Fruit fly (Drosophila melanogaster) whole organism, adult: Measurements from ENCODE around the gene nrv1.

Source experiments
- CG11617 ChIP-seq: fragments of 200-800 bp; sonication (Bioruptor generic); optimal IDR thresholded peaks from 2 replicates; lab custom pipeline; 2017; ENCODE audit warnings: mild to moderate bottlenecking, missing biosample characterization, missing genetic modification reagents, missing genetic modification characterization
- CG12768 ChIP-seq: fragments of 200-800 bp; sonication (Bioruptor generic); optimal IDR thresholded peaks from 2 replicates; lab custom pipeline; 2017; ENCODE audit warnings: missing biosample characterization, missing genetic modification characterization, mild to moderate bottlenecking, moderate library complexity, missing genetic modification reagents
- CG14711 ChIP-seq: fragments of 200-800 bp; sonication (Bioruptor generic); optimal IDR thresholded peaks from 2 replicates; lab custom pipeline; 2018; ENCODE audit warnings: missing biosample characterization, mild to moderate bottlenecking, missing genetic modification characterization, moderate library complexity
- CG1620 ChIP-seq: fragments of 200-800 bp; sonication (Bioruptor generic); optimal IDR thresholded peaks from 2 replicates; lab custom pipeline; 2016; ENCODE audit warnings: missing biosample characterization, missing genetic modification characterization
- CG33017 ChIP-seq: fragments of 200-800 bp; sonication (Bioruptor generic); optimal IDR thresholded peaks from 2 replicates; lab custom pipeline; 2018; ENCODE audit warnings: missing biosample characterization, mild to moderate bottlenecking, missing genetic modification characterization, moderate library complexity
- CG5204 ChIP-seq: fragments of 200-800 bp; sonication (Bioruptor generic); optimal IDR thresholded peaks from 2 replicates; lab custom pipeline; 2016; ENCODE audit warnings: missing biosample characterization, missing genetic modification characterization
- CG7045 ChIP-seq: fragments of 200-800 bp; sonication (Bioruptor generic); optimal IDR thresholded peaks from 2 replicates; lab custom pipeline; 2017; ENCODE audit warnings: missing biosample characterization, mild to moderate bottlenecking, missing genetic modification characterization
- CG7101 ChIP-seq: fragments of 200-800 bp; sonication (Bioruptor generic); optimal IDR thresholded peaks from 2 replicates; lab custom pipeline; 2018; ENCODE audit warnings: missing biosample characterization, mild to moderate bottlenecking, missing genetic modification characterization, moderate library complexity
- Clk ChIP-seq: fragments of 200-800 bp; sonication (Bioruptor generic); optimal IDR thresholded peaks from 2 replicates; lab custom pipeline; 2017; ENCODE audit warnings: missing biosample characterization, missing genetic modification characterization
- Crg-1 ChIP-seq: fragments of 200-800 bp; sonication (Bioruptor generic); optimal IDR thresholded peaks from 2 replicates; lab custom pipeline; 2016; ENCODE audit warnings: missing biosample characterization, missing genetic modification characterization
- Hr96 ChIP-seq: fragments of 200-800 bp; sonication (Bioruptor generic); optimal IDR thresholded peaks from 2 replicates; lab custom pipeline; 2016; ENCODE audit warnings: missing biosample characterization, missing genetic modification characterization
- Mnt ChIP-seq: fragments of 200-800 bp; sonication (Bioruptor generic); optimal IDR thresholded peaks from 2 replicates; lab custom pipeline; 2016; ENCODE audit warnings: missing biosample characterization, mild to moderate bottlenecking, missing genetic modification characterization
- bab1 ChIP-seq: fragments of 200-800 bp; sonication (Bioruptor generic); optimal IDR thresholded peaks from 3 replicates; lab custom pipeline; 2019; ENCODE audit warnings: missing biosample characterization, mild to moderate bottlenecking, missing genetic modification characterization, moderate library complexity
- cic ChIP-seq: fragments of 200-800 bp; sonication (Bioruptor generic); optimal IDR thresholded peaks from 2 replicates; lab custom pipeline; 2017; ENCODE audit warnings: missing biosample characterization, mild to moderate bottlenecking, missing genetic modification characterization, moderate library complexity
- cnc ChIP-seq, 2 experiments: fragments of >200 bp; optimal IDR thresholded peaks; 2 replicates each; lab custom pipeline; 2017
- kay ChIP-seq: fragments of 200-800 bp; sonication (Bioruptor generic); peaks from one replicate; lab custom pipeline; 2016; ENCODE audit warnings: missing biosample characterization, missing genetic modification characterization, borderline replicate concordance
- ovo ChIP-seq: fragments of 200-800 bp; sonication (Bioruptor generic); optimal IDR thresholded peaks from 2 replicates; lab custom pipeline; 2016; ENCODE audit warnings: missing biosample characterization, missing genetic modification characterization
- pad ChIP-seq: fragments of 200-800 bp; sonication (Bioruptor generic); optimal IDR thresholded peaks from 3 replicates; lab custom pipeline; 2017; ENCODE audit warnings: missing biosample characterization, missing genetic modification characterization, mild to moderate bottlenecking, moderate library complexity, missing genetic modification reagents
- tj ChIP-seq: fragments of 200-800 bp; sonication (Bioruptor generic); optimal IDR thresholded peaks from 3 replicates; lab custom pipeline; 2017; ENCODE audit warnings: missing biosample characterization, mild to moderate bottlenecking, missing genetic modification characterization, moderate library complexity
- toe ChIP-seq: fragments of 200-800 bp; sonication (Bioruptor generic); optimal IDR thresholded peaks from 2 replicates; lab custom pipeline; 2016; ENCODE audit warnings: missing biosample characterization, missing genetic modification characterization

Gene nrv1

DNA sequence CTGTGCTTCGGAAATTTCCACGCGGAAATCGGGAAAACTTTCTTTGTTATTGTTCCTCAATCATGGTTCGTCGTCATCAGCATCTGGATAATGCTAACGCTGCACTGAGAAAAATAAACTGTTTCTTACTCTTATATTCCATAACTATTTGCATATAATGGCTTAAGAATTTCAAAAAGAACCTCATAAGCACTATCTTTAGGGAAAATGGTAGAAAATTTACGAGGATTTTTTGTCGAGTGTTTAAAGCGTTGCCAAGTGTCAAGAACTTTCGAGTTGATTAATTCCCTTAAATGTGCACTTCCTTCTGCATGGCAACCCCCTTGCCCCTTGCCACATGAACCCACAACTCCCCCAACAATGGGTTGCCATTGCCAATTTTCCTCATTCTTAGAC, 1.3 kb upstream of the nrv1 start:
- TF ChIP-seq toe (GFP tag; lab: Kevin White, UChicago) (no peak), Clk (GFP tag; lab: Kevin White, UChicago) (no peak), CG11617 (GFP tag; lab: Kevin White, UChicago) (no peak), cic (no peak), CG5204 (GFP tag; lab: Kevin White, UChicago) (no peak), Crg-1 (GFP tag; lab: Kevin White, UChicago) (no peak), Mnt (GFP tag; lab: Kevin White, UChicago) (no peak), CG12768 (GFP tag; lab: Kevin White, UChicago) (no peak), CG1620 (GFP tag; lab: Kevin White, UChicago) (no peak), CG7045 (GFP tag; lab: Kevin White, UChicago) (no peak), pad (GFP tag; lab: Kevin White, UChicago) (no peak), CG7101 (tag; lab: Kevin White, UChicago) (no peak), cnc (optimal IDR thresholded peaks at IDR 0.05; lab: Kevin White, UChicago) (no peak), tj (GFP tag; lab: Kevin White, UChicago) (no peak), kay (no peak), Hr96 (GFP tag; lab: Kevin White, UChicago) (no peak), ovo (no peak), CG14711 (no peak), CG33017 (tag; lab: Kevin White, UChicago) (no peak)

DNA sequence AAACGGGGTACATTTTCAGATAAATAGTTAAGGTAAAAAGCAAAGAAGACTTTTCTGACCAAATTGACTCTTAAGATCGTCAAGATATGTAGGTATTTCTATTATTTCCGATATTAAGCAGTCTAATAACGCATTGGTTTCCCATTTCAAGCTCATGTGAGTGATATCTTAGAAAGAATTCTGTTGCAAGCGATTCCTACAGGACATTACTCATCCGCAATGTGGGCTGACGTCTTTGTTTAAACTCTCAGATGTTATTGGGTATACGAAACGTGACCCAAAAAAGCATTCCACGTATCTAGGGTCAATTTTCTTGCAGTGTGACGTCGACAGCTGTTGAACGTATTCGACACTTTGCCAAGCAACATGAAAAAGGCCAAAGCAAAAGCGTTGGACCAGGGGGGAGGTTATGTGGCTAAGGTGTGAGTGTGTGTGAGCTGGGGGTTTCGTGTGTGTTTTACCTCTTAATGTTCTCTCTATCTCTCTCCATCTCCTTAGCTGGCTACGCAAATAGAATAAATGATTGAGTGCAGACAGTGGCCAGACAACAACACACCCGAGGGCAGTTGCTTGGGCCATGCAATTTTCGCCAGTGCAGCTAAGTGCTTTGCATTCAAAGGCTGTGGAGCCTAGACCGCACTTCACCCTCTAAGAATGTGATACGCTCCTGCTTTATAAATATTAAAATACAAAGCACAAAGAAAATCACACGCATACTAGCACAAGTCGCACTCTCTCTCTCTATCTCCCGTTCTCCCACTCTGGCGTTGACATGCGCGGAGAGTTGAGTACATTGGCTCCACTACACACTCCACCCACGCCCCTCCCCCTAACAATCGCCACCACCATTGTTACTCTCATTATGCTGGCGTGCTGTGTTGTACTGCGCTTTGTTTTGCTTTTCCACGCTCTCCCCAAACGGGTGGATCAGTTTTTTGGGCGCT, 640 bp upstream of the nrv1 start:
- TF ChIP-seq CG11617 (GFP tag; lab: Kevin White, UChicago): peak; percentile 96
- TF ChIP-seq kay: peak; percentile 94
- no peak for TF ChIP-seq cnc (optimal IDR thresholded peaks at IDR 0.05; lab: Kevin White, UChicago)
- TF ChIP-seq cic: peak; percentile 94
- peak; percentile 83 for TF ChIP-seq CG7045 (GFP tag; lab: Kevin White, UChicago)
- TF ChIP-seq ovo: peak; percentile 86
- TF ChIP-seq tj (GFP tag; lab: Kevin White, UChicago): peak; percentile 57
- TF ChIP-seq Hr96 (GFP tag; lab: Kevin White, UChicago): peak; percentile 91
- TF ChIP-seq bab1: peak; percentile 90
- TF ChIP-seq CG14711: peak; percentile 76
- peak; percentile 95 for TF ChIP-seq CG5204 (GFP tag; lab: Kevin White, UChicago)
- peak; percentile 85 for TF ChIP-seq Crg-1 (GFP tag; lab: Kevin White, UChicago)
- TF ChIP-seq CG33017 (tag; lab: Kevin White, UChicago): peak; percentile 88
- TF ChIP-seq Mnt (GFP tag; lab: Kevin White, UChicago): peak; percentile 78
- TF ChIP-seq pad (GFP tag; lab: Kevin White, UChicago): peak; percentile 85
- peak; percentile 97 for TF ChIP-seq CG12768 (GFP tag; lab: Kevin White, UChicago)
- peak; percentile 82 for TF ChIP-seq Clk (GFP tag; lab: Kevin White, UChicago)
- TF ChIP-seq toe (GFP tag; lab: Kevin White, UChicago): peak; percentile 94
- peak; percentile 93 for TF ChIP-seq CG7101 (tag; lab: Kevin White, UChicago)
- TF ChIP-seq CG1620 (GFP tag; lab: Kevin White, UChicago): peak; percentile 80

DNA sequence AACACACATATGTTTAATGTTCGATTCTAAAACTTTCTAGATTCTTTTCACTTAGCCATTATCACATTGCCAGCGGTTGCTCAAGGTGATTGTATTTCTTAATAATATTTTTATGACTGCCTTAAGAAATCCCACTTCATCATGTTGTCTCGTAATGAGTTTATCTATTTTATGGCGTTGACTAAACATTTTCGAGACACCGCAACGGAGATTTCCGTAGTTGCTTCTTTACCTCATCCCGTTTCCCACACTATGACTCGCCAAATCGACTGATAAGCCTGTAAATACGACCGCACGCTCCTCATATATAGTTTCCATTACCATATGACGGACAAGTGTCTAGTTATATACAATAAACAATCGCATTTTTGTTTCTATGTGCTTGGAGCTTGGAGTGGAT, 1.1 kb downstream of the nrv1 start:
- TF ChIP-seq cic (peak; percentile 53), CG7045 (GFP tag; lab: Kevin White, UChicago) (no peak), CG12768 (GFP tag; lab: Kevin White, UChicago) (peak; percentile 0), cnc (optimal IDR thresholded peaks at IDR 0.05; lab: Kevin White, UChicago) (peak in 1 of 2 experiments; percentile 23), CG7101 (tag; lab: Kevin White, UChicago) (peak; percentile 20), kay (peak; percentile 97)

DNA sequence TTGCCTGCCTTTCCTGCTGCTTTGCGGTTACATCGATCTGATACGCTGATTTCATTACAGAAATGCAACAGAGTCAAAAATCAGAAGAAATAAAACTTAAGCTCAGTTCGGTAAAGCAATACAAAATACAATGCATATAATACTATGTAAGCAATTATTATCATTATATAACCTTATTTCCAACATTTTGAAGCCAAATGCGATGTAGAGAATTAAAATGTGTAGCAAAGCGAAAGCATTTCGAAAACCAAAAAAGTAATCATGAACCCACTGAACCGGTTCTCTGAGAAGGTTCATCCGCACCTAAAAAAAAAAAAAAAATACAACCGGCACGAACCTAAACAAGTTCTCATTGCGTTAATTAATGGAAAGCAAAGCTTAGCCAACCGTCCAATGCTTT, 2.4 kb downstream of the nrv1 start:
- TF ChIP-seq toe (GFP tag; lab: Kevin White, UChicago) (no peak), cnc (optimal IDR thresholded peaks at IDR 0.05; lab: Kevin White, UChicago) (no peak), Hr96 (GFP tag; lab: Kevin White, UChicago) (no peak), bab1 (no peak), ovo (no peak), CG1620 (GFP tag; lab: Kevin White, UChicago) (no peak), pad (GFP tag; lab: Kevin White, UChicago) (no peak), CG7101 (tag; lab: Kevin White, UChicago) (no peak), CG14711 (no peak), kay (peak; percentile 91), cic (no peak), CG7045 (GFP tag; lab: Kevin White, UChicago) (no peak), CG12768 (GFP tag; lab: Kevin White, UChicago) (no peak), tj (GFP tag; lab: Kevin White, UChicago) (peak; percentile 33), CG33017 (tag; lab: Kevin White, UChicago) (no peak)

DNA sequence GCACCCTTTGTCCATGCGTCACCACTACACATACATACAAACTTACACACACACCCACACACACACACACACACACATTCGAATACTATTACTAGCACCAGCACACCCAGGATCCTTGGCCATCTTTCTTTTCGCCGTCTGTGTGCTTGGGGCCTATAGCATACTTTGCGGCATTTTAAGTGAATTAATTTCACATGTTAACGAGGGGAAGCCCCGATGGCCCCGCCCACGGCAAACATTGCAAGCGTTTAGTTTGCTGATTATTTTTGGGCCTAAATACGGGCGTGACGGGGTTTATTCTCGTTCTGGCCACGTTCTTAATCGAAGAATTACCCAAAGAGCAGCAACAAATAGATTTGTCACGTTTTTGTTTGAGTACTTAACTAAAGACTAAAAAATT, 3.3 kb downstream of the nrv1 start:
- peak; percentile 26 for TF ChIP-seq pad (GFP tag; lab: Kevin White, UChicago)
- TF ChIP-seq bab1: no peak

DNA sequence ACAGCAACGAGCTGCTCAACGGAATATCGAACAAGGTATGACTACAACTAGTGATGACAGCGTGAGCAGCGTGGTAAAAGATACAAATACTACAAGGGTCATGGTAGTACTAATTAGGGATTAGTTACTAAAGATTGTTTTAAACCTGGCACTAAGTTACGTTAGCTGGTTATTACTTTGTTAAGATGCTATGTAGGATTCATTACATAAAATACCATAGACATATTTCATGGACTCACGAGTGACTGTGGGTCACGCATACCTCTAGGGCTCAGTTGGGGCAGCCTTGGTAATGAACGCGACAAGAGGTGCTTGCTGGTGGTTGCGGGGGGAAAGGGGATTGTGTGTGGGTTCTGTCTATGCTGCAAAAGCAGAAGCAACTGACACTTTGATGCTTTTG, 11.8 kb downstream of the nrv1 start:
- no peak for TF ChIP-seq CG14711
- peak; percentile 13 for TF ChIP-seq CG33017 (tag; lab: Kevin White, UChicago)
- TF ChIP-seq tj (GFP tag; lab: Kevin White, UChicago): peak; percentile 12
- TF ChIP-seq CG1620 (GFP tag; lab: Kevin White, UChicago): no peak
- peak; percentile 22 for TF ChIP-seq CG5204 (GFP tag; lab: Kevin White, UChicago)
- no peak for TF ChIP-seq bab1
- peak; percentile 16 for TF ChIP-seq CG7045 (GFP tag; lab: Kevin White, UChicago)
- TF ChIP-seq cnc (optimal IDR thresholded peaks at IDR 0.05; lab: Kevin White, UChicago): no peak
- no peak for TF ChIP-seq Clk (GFP tag; lab: Kevin White, UChicago)
- TF ChIP-seq CG11617 (GFP tag; lab: Kevin White, UChicago): no peak
- TF ChIP-seq cic: no peak
- TF ChIP-seq CG12768 (GFP tag; lab: Kevin White, UChicago): no peak
- no peak for TF ChIP-seq CG7101 (tag; lab: Kevin White, UChicago)
- peak; percentile 4 for TF ChIP-seq Hr96 (GFP tag; lab: Kevin White, UChicago)
- TF ChIP-seq kay: no peak
- TF ChIP-seq Mnt (GFP tag; lab: Kevin White, UChicago): no peak
